Worm (Caenorhabditis elegans): ENCODE results near the gene Y71H2AM.6.

ce11 chrIII:2739469-2739868 lies 41.4 kb upstream of the Y71H2AM.6 start, which contains the start of gene cest-25:
- TF ChIP-seq snpc-4 (tag; optimal IDR thresholded peaks at IDR 0.05) (no peak), nhr-102 (tag; optimal IDR thresholded peaks at IDR 0.05) (peak; percentile 7), unc-39 (tag; optimal IDR thresholded peaks at IDR 0.05) (no peak), nhr-76 (tag; optimal IDR thresholded peaks at IDR 0.05) (no peak), dpl-1 (GFP tag; optimal IDR thresholded peaks at IDR 0.05) (no peak), nhr-237 (tag; optimal IDR thresholded peaks at IDR 0.05) (no peak), unc-62 (GFP tag; optimal IDR thresholded peaks at IDR 0.05 in 1 of 2) (no peak), unc-62 (tag; optimal IDR thresholded peaks at IDR 0.05) (no peak)

Measured in whole organism, L4 larva.